Worm (Caenorhabditis elegans): ENCODE measurements around the gene sco-1.
A peak's percentile ranks its signal among the peaks of the same experiment; 100 is the strongest.

Gene sco-1

ce11 chrII:4288111-4288510, 11.3 kb upstream of the sco-1 start, which contains the start of gene C01F1.6:
TSS of gene C01F1.6 (minus strand) at chrII:4288211.
- TF ChIP-seq Y55F3AM.14 (GFP tag; optimal IDR thresholded peaks at IDR 0.05) (no peak), sma-9 (GFP tag; optimal IDR thresholded peaks at IDR 0.05) (no peak), sma-9 (tag; optimal IDR thresholded peaks at IDR 0.05) (no peak), fos-1 (tag; optimal IDR thresholded peaks at IDR 0.05) (no peak)

- TF ChIP-seq nhr-11 (tag; optimal IDR thresholded peaks at IDR 0.05) (no peak), peb-1 (tag; optimal IDR thresholded peaks at IDR 0.05) (no peak), elt-1 (tag; optimal IDR thresholded peaks at IDR 0.05) (no peak), C34F6.9 (tag; optimal IDR thresholded peaks at IDR 0.05) (peak; percentile 15), fos-1 (tag; optimal IDR thresholded peaks at IDR 0.05) (peak; percentile 43)
These were observed 10.9 kb upstream of the sco-1 start for ce11 chrII:4288572-4288971.

DNA sequence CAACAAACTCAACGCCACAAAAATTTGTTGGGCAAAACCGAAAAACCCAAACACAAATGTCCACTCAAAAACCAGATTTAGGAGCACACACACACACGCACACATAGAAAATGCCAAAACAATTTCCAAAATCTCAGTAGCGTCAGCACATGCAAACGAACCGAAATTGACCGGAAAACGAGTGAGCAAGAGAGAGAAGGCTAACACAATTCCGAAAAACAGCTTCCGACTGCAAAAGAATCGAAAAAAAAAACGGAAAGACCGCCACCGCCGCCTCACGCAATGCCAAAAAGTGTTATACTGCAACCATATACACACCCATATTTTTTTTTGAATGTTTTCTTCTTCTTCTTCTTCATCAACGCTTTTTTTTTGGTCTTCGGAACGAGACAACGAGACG, 7.7 kb upstream of the sco-1 start:
- TF ChIP-seq ceh-82 (tag; optimal IDR thresholded peaks at IDR 0.05) (no peak), elt-1 (tag; optimal IDR thresholded peaks at IDR 0.05) (no peak), aly-2 (tag; optimal IDR thresholded peaks at IDR 0.05) (no peak), blmp-1 (tag; optimal IDR thresholded peaks at IDR 0.05; ENCODE audit: insufficient read depth) (no peak), egl-27 (tag; optimal IDR thresholded peaks at IDR 0.05) (no peak), ceh-16 (tag; optimal IDR thresholded peaks at IDR 0.05) (no peak), skn-1 (tag; optimal IDR thresholded peaks at IDR 0.05) (no peak), unc-55 (GFP tag; optimal IDR thresholded peaks at IDR 0.05) (no peak), C34F6.9 (tag; optimal IDR thresholded peaks at IDR 0.05) (no peak), F13H6.1 (tag; optimal IDR thresholded peaks at IDR 0.05) (no peak), dmd-4 (tag; optimal IDR thresholded peaks at IDR 0.05) (no peak), ztf-1 (GFP tag; conservative IDR thresholded peaks at IDR 0.05) (no peak), nhr-11 (tag; optimal IDR thresholded peaks at IDR 0.05) (no peak), ztf-4 (tag; optimal IDR thresholded peaks at IDR 0.05) (no peak), nhr-25 (tag; optimal IDR thresholded peaks at IDR 0.05) (no peak), R02D3.7 (tag; optimal IDR thresholded peaks at IDR 0.05) (no peak), nhr-129 (tag; optimal IDR thresholded peaks at IDR 0.05) (no peak), nhr-77 (tag; optimal IDR thresholded peaks at IDR 0.05) (no peak)

DNA sequence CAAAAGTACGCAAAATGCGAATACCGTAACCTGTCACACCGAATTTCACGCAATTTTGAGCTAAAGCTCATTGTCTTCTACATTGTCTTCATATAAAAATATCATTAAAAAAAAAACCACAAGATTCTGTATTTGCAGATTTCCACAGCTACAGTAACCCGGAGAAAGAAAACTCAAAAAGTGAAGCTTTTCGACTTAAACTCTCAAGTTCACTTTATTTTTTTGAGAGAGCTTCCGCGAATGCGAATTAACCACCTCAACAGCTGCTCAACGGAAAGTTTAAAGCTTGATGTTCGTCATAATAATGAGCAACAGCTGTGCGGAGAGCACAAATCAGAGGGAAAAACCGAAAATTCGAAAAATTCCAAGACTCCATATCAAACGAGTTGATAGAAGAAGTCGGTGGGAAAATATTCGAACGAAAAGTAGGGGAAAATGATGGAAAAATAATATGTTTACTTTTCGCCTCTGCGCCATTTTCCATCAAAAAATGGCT, 6.4 kb upstream of the sco-1 start:
- TF ChIP-seq fos-1 (tag; optimal IDR thresholded peaks at IDR 0.05), result no peak
- no peak for TF ChIP-seq elt-1 (tag; optimal IDR thresholded peaks at IDR 0.05)
- TF ChIP-seq blmp-1 (tag; optimal IDR thresholded peaks at IDR 0.05; ENCODE audit: insufficient read depth), result no peak
- TF ChIP-seq nhr-25 (tag; optimal IDR thresholded peaks at IDR 0.05), result no peak
- no peak for TF ChIP-seq nhr-23 (tag; optimal IDR thresholded peaks at IDR 0.05)
- TF ChIP-seq peb-1 (tag; optimal IDR thresholded peaks at IDR 0.05), result no peak
- no peak for TF ChIP-seq nhr-21 (tag; optimal IDR thresholded peaks at IDR 0.05)
- TF ChIP-seq nhr-11 (tag; optimal IDR thresholded peaks at IDR 0.05), result no peak
- no peak for TF ChIP-seq aly-2 (tag; optimal IDR thresholded peaks at IDR 0.05)
- TF ChIP-seq nhr-129 (tag; optimal IDR thresholded peaks at IDR 0.05), result no peak
- TF ChIP-seq zag-1 (tag; optimal IDR thresholded peaks at IDR 0.05), result no peak

ce11 chrII:4294189-4294588, 5.3 kb upstream of the sco-1 start:
- no peak for TF ChIP-seq fos-1 (tag; optimal IDR thresholded peaks at IDR 0.05)
- no peak for TF ChIP-seq elt-3 (tag; optimal IDR thresholded peaks at IDR 0.05)
- no peak for TF ChIP-seq ceh-82 (tag; optimal IDR thresholded peaks at IDR 0.05)
- no peak for TF ChIP-seq ama-1 (optimal IDR thresholded peaks at IDR 0.05)
- TF ChIP-seq Y55F3AM.14 (GFP tag; optimal IDR thresholded peaks at IDR 0.05), result no peak
- no peak for TF ChIP-seq aly-2 (tag; optimal IDR thresholded peaks at IDR 0.05)
- no peak for TF ChIP-seq nhr-129 (tag; optimal IDR thresholded peaks at IDR 0.05)
- peak; percentile 17 for TF ChIP-seq elt-1 (tag; optimal IDR thresholded peaks at IDR 0.05)
- TF ChIP-seq ztf-4 (tag; optimal IDR thresholded peaks at IDR 0.05), result no peak
- peak; percentile 11 for TF ChIP-seq sma-9 (GFP tag; optimal IDR thresholded peaks at IDR 0.05)
- TF ChIP-seq sma-9 (tag; optimal IDR thresholded peaks at IDR 0.05), result no peak
- TF ChIP-seq unc-62 (GFP tag; optimal IDR thresholded peaks at IDR 0.05), result no peak
- TF ChIP-seq mdl-1 (tag; optimal IDR thresholded peaks at IDR 0.05), result no peak
- no peak for TF ChIP-seq R02D3.7 (tag; optimal IDR thresholded peaks at IDR 0.05)
- no peak for TF ChIP-seq peb-1 (tag; optimal IDR thresholded peaks at IDR 0.05)
- TF ChIP-seq unc-39 (tag; optimal IDR thresholded peaks at IDR 0.05), result no peak
- no peak for TF ChIP-seq nhr-23 (tag; optimal IDR thresholded peaks at IDR 0.05)

- no peak for TF ChIP-seq nhr-25 (tag; optimal IDR thresholded peaks at IDR 0.05)
- TF ChIP-seq ama-1 (optimal IDR thresholded peaks at IDR 0.05), result no peak
- no peak for TF ChIP-seq nhr-6 (tag; optimal IDR thresholded peaks at IDR 0.05)
- TF ChIP-seq unc-39 (tag; optimal IDR thresholded peaks at IDR 0.05), result no peak
- no peak for TF ChIP-seq gmeb-1 (tag; optimal IDR thresholded peaks at IDR 0.05)
- no peak for TF ChIP-seq lin-13 (GFP tag; optimal IDR thresholded peaks at IDR 0.05)
- no peak for TF ChIP-seq sem-4 (tag; optimal IDR thresholded peaks at IDR 0.05)
- TF ChIP-seq unc-55 (GFP tag; optimal IDR thresholded peaks at IDR 0.05), result no peak
- TF ChIP-seq mbf-1 (tag; optimal IDR thresholded peaks at IDR 0.05), result no peak
- TF ChIP-seq ztf-11 (tag; optimal IDR thresholded peaks at IDR 0.05), result no peak
- TF ChIP-seq zag-1 (tag; optimal IDR thresholded peaks at IDR 0.05), result no peak
- no peak for TF ChIP-seq nhr-23 (tag; optimal IDR thresholded peaks at IDR 0.05)
- TF ChIP-seq C34F6.9 (tag; optimal IDR thresholded peaks at IDR 0.05), result no peak
- TF ChIP-seq fos-1 (tag; optimal IDR thresholded peaks at IDR 0.05), result no peak
- no peak for TF ChIP-seq alr-1 (tag; optimal IDR thresholded peaks at IDR 0.05)
- TF ChIP-seq lsy-2 (tag; optimal IDR thresholded peaks at IDR 0.05), result no peak
- no peak for TF ChIP-seq ztf-4 (tag; optimal IDR thresholded peaks at IDR 0.05)
These were observed 4.7 kb upstream of the sco-1 start, which contains the start of gene rml-4 for ce11 chrII:4294801-4295200. TSS of gene rml-4 (plus strand) at chrII:4295101.

All from whole organism, L2 larva.